Fruit fly (Drosophila melanogaster): Measurements from ENCODE around the gene fon.

fon gene

DNA sequence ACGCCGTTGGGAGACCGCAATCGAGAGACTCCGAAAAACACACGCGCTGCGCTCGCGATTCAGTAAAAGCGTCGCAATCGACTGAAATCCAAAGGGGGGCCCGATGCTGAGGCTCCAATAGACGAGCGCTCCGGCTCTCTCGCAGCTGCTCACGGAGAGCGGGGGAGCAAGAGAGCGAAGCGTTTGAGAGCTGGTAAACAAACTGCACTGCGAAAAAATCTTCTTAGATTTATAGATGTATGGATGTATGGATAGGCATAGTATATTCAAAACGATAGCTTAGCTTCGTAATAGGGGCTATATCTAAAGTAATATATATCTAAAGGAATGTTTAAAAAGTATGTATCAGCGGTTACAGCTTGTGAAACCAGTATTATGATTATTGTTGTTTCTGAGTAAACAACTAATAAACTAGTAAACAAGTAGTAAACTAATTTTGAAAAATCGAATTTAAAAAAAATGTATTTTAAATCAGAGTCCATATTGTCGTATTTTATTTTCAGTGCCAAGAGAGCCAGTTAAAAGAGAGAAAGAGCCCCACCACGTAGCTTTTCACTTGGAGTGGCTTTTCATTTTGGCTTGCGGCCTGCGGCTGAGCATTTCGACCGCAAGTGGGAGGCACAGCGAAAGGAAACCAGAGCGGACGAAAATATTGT is 37.6 kb upstream of the fon start, which contains the start of the genes Alp12 and CG13085 (continued):
- TF ChIP-seq CG10209 (GFP tag; optimal IDR thresholded peaks at IDR 0.05) (peak; percentile 99), Nf-YA (GFP tag; IDR thresholded peaks at IDR 0.05) (peak; percentile 88), Neu2 (GFP tag; optimal IDR thresholded peaks at IDR 0.05; ENCODE audit: borderline replicate concordance) (peak; percentile 42), pum (GFP tag; optimal IDR thresholded peaks at IDR 0.05) (peak; percentile 94), CG13624 (GFP tag; optimal IDR thresholded peaks at IDR 0.05) (peak; percentile 96), amos (GFP tag; IDR thresholded peaks at IDR 0.05; ENCODE audit: partially characterized antibody) (no peak; the same call in 1 of the 2 replicates), CG11456 (GFP tag; IDR thresholded peaks at IDR 0.05) (peak; percentile 90), dmrt99B (tag; optimal IDR thresholded peaks at IDR 0.05) (peak; percentile 99), rib (GFP tag; IDR thresholded peaks at IDR 0.05) (peak; percentile 94), CG17568 (GFP tag; optimal IDR thresholded peaks at IDR 0.05) (peak; percentile 97), Aef1 (GFP tag; IDR thresholded peaks at IDR 0.05) (peak; percentile 93), HHEX (GFP tag; optimal IDR thresholded peaks at IDR 0.05) (peak; percentile 98), CG17612 (GFP tag; IDR thresholded peaks at IDR 0.05) (peak; percentile 89), CG7271 (tag; optimal IDR thresholded peaks at IDR 0.05) (peak; percentile 66), bab2 (GFP tag; optimal IDR thresholded peaks at IDR 0.05) (peak; percentile 94), Lpt (GFP tag; optimal IDR thresholded peaks at IDR 0.05) (no peak), Pdp1 (GFP tag; optimal IDR thresholded peaks at IDR 0.05) (peak; percentile 93 to 95), CG16815 (GFP tag; optimal IDR thresholded peaks at IDR 0.05) (peak; percentile 93), odd (GFP tag; optimal IDR thresholded peaks at IDR 0.05) (peak; percentile 99), kay (GFP tag; optimal IDR thresholded peaks at IDR 0.05) (peak; percentile 95), en (GFP tag; optimal IDR thresholded peaks at IDR 0.05) (peak; percentile 87), CG13287 (GFP tag; IDR thresholded peaks at IDR 0.05; ENCODE audit: partially characterized antibody) (no peak; the same call in none of the 2 replicates), lab (GFP tag; optimal IDR thresholded peaks at IDR 0.05) (peak; percentile 99), Nf-YB (GFP tag; optimal IDR thresholded peaks at IDR 0.05) (peak; percentile 90), Ets65A (GFP tag) (peak; percentile 98), CG6175 (GFP tag; IDR thresholded peaks at IDR 0.05) (peak; percentile 91), CG7745 (tag; optimal IDR thresholded peaks at IDR 0.05) (peak; percentile 59), tio (GFP tag; optimal IDR thresholded peaks at IDR 0.05) (peak; percentile 98), ato (GFP tag; IDR thresholded peaks at IDR 0.05; ENCODE audit: partially characterized antibody) (no peak), CG8478 (optimal IDR thresholded peaks at IDR 0.05) (no peak), CG2199 (GFP tag; IDR thresholded peaks at IDR 0.05) (0 out of 3 replicates have a peak, but pooled peaks have one; percentile 86), maf-S (GFP tag; optimal IDR thresholded peaks at IDR 0.05) (peak; percentile 91), ara (GFP tag; IDR thresholded peaks at IDR 0.05) (peak; percentile 95), otp (GFP tag; IDR thresholded peaks at IDR 0.05) (peak; percentile 90), dimm (GFP tag; IDR thresholded peaks at IDR 0.05) (peak; percentile 87), Hsf (GFP tag; optimal IDR thresholded peaks at IDR 0.05) (peak; percentile 98), CG1792 (GFP tag; optimal IDR thresholded peaks at IDR 0.05) (peak; percentile 86), ro (GFP tag; IDR thresholded peaks at IDR 0.05) (peak; percentile 93), CG1233 (GFP tag; optimal IDR thresholded peaks at IDR 0.05) (peak; percentile 98), Oaz (GFP tag; IDR thresholded peaks at IDR 0.05) (peak; percentile 93), klu (GFP tag; IDR thresholded peaks at IDR 0.05) (peak; percentile 95), ftz-f1 (GFP tag; optimal IDR thresholded peaks at IDR 0.05) (peak; percentile 67), CG11093 (GFP tag; IDR thresholded peaks at IDR 0.05) (peak; percentile 95), CG9215 (GFP tag; IDR thresholded peaks at IDR 0.05) (peak; percentile 95), zf30C (GFP tag; optimal IDR thresholded peaks at IDR 0.05) (peak; percentile 95), D (optimal IDR thresholded peaks at IDR 0.05) (no peak), D (GFP tag; optimal IDR thresholded peaks at IDR 0.05) (peak; percentile 98), slbo (GFP tag; IDR thresholded peaks at IDR 0.05) (peak; percentile 96), dan (GFP tag; IDR thresholded peaks at IDR 0.05) (no peak), CG2116 (GFP tag; optimal IDR thresholded peaks at IDR 0.05) (peak; percentile 88), tin (GFP tag; optimal IDR thresholded peaks at IDR 0.05) (peak; percentile 96)
